Worm (Caenorhabditis elegans) whole organism, mixed stage, embryonic: ENCODE measurements around the gene C03A7.2.

Experiments
- M03D4.4 ChIP-seq: sonication (generic microtip); optimal IDR thresholded peaks from 2 replicates; lab custom pipeline; 2017; ENCODE audit warnings: mild to moderate bottlenecking, missing genetic modification characterization, missing compliant biosample characterization
- bed-3 ChIP-seq: fragments of 200-800 bp; sonication (Bioruptor generic); optimal IDR thresholded peaks from 3 replicates; lab custom pipeline; 2018; ENCODE audit warnings: mild to moderate bottlenecking, missing genetic modification characterization, moderate library complexity, missing compliant biosample characterization
- blmp-1 ChIP-seq: fragments of 150-350 bp; optimal IDR thresholded peaks from 2 replicates; lab custom pipeline; 2014; ENCODE audit warnings: missing biosample characterization, missing genetic modification characterization
- ceh-39 ChIP-seq: fragments of 150-350 bp; optimal IDR thresholded peaks from 2 replicates; lab custom pipeline; 2014; ENCODE audit warnings: missing biosample characterization, missing genetic modification characterization
- ceh-43 ChIP-seq: fragments of 200-800 bp; sonication (Bioruptor generic); optimal IDR thresholded peaks from 2 replicates; lab custom pipeline; 2018; ENCODE audit warnings: mild to moderate bottlenecking, missing genetic modification characterization, moderate library complexity, missing compliant biosample characterization
- ceh-83 ChIP-seq: fragments of 200-800 bp; sonication (Bioruptor generic); optimal IDR thresholded peaks from 2 replicates; lab custom pipeline; 2018; ENCODE audit warnings: mild to moderate bottlenecking, missing genetic modification characterization, missing compliant biosample characterization
- ces-1 ChIP-seq: fragments of 150-350 bp; optimal IDR thresholded peaks from 2 replicates; lab custom pipeline; 2014; ENCODE audit warnings: missing biosample characterization, missing genetic modification reagents, missing genetic modification characterization
- cnd-1 ChIP-seq: fragments of 200-800 bp; sonication (Bioruptor generic); optimal IDR thresholded peaks from 2 replicates; lab custom pipeline; 2018; ENCODE audit warnings: mild to moderate bottlenecking, missing genetic modification characterization, missing compliant biosample characterization
- drap-1 ChIP-seq: fragments of 200-800 bp; sonication (Bioruptor generic); optimal IDR thresholded peaks from 3 replicates; lab custom pipeline; 2018; ENCODE audit warnings: mild to moderate bottlenecking, missing genetic modification characterization, missing compliant biosample characterization
- elt-1 ChIP-seq: sonication (generic microtip); optimal IDR thresholded peaks from 2 replicates; lab custom pipeline; 2017; ENCODE audit warnings: missing genetic modification characterization, mild to moderate bottlenecking, missing compliant biosample characterization, antibody characterized with exemption, moderate library complexity, borderline replicate concordance; ENCODE audit not compliant: insufficient read depth
- elt-3 ChIP-seq: fragments of 150-350 bp; optimal IDR thresholded peaks from 2 replicates; lab custom pipeline; 2014; ENCODE audit warnings: missing biosample characterization, missing genetic modification characterization
- flh-1 ChIP-seq: fragments of 200-800 bp; sonication (Bioruptor generic); optimal IDR thresholded peaks from 2 replicates; lab custom pipeline; 2018; ENCODE audit warnings: mild to moderate bottlenecking, missing genetic modification characterization, moderate library complexity, missing compliant biosample characterization
- ham-2 ChIP-seq: fragments of 200-800 bp; sonication (Bioruptor generic); optimal IDR thresholded peaks from 2 replicates; lab custom pipeline; 2018; ENCODE audit warnings: mild to moderate bottlenecking, missing genetic modification characterization, missing compliant biosample characterization
- hlh-1 ChIP-seq: fragments of 150-350 bp; optimal IDR thresholded peaks from 2 replicates; lab custom pipeline; 2014; ENCODE audit warnings: missing biosample characterization, missing genetic modification reagents, missing genetic modification characterization
- lin-13 ChIP-seq: fragments of 150-350 bp; optimal IDR thresholded peaks from 2 replicates; lab custom pipeline; 2014; ENCODE audit warnings: missing biosample characterization, missing genetic modification characterization
- lsy-2 ChIP-seq: fragments of 150-350 bp; optimal IDR thresholded peaks from 2 replicates; lab custom pipeline; 2014; ENCODE audit warnings: missing biosample characterization, missing genetic modification characterization
- mab-5 ChIP-seq: fragments of 150-350 bp; optimal IDR thresholded peaks from 2 replicates; lab custom pipeline; 2014; ENCODE audit warnings: missing biosample characterization, missing genetic modification characterization
- mep-1 ChIP-seq: fragments of 150-350 bp; optimal IDR thresholded peaks from 2 replicates; lab custom pipeline; 2017; ENCODE audit warnings: missing biosample characterization, missing genetic modification reagents, missing genetic modification characterization, inconsistent platforms
- mls-2 ChIP-seq: sonication (generic microtip); optimal IDR thresholded peaks from 2 replicates; lab custom pipeline; 2016; ENCODE audit warnings: mild to moderate bottlenecking, missing genetic modification characterization, moderate library complexity, missing compliant biosample characterization
- nhr-12 ChIP-seq: fragments of 150-350 bp; optimal IDR thresholded peaks from 2 replicates; lab custom pipeline; 2014; ENCODE audit warnings: missing biosample characterization, missing genetic modification characterization
- nhr-237 ChIP-seq: fragments of 150-350 bp; optimal IDR thresholded peaks from 2 replicates; lab custom pipeline; 2014; ENCODE audit warnings: missing biosample characterization, missing genetic modification characterization
- nhr-28 ChIP-seq: fragments of 150-350 bp; optimal IDR thresholded peaks from 2 replicates; lab custom pipeline; 2014; ENCODE audit warnings: missing biosample characterization, missing genetic modification characterization
- nhr-76 ChIP-seq: sonication (generic microtip); optimal IDR thresholded peaks from 2 replicates; lab custom pipeline; 2017; ENCODE audit warnings: missing biosample characterization, missing genetic modification characterization
- pha-4 ChIP-seq: fragments of 150-350 bp; optimal IDR thresholded peaks from 2 replicates; lab custom pipeline; 2018; ENCODE audit warnings: missing biosample characterization, missing genetic modification reagents, missing genetic modification characterization
- sem-2 ChIP-seq: fragments of 200-800 bp; sonication (Bioruptor generic); optimal IDR thresholded peaks from 2 replicates; lab custom pipeline; 2018; ENCODE audit warnings: mild to moderate bottlenecking, missing genetic modification characterization, missing compliant biosample characterization
- snpc-4 ChIP-seq: fragments of 150-350 bp; optimal IDR thresholded peaks from 2 replicates; lab custom pipeline; 2014; ENCODE audit warnings: missing biosample characterization, missing genetic modification characterization
- unc-120 ChIP-seq: sonication (generic microtip); optimal IDR thresholded peaks from 2 replicates; lab custom pipeline; 2017; ENCODE audit warnings: missing genetic modification characterization, missing compliant biosample characterization; ENCODE audit not compliant: poor library complexity, severe bottlenecking
- unc-39 ChIP-seq: fragments of 150-350 bp; optimal IDR thresholded peaks from 2 replicates; lab custom pipeline; 2014; ENCODE audit warnings: missing biosample characterization, missing genetic modification characterization
- zip-8 ChIP-seq: fragments of 150-350 bp; optimal IDR thresholded peaks from 2 replicates; lab custom pipeline; 2014; ENCODE audit warnings: missing biosample characterization, missing genetic modification characterization
- ztf-11 ChIP-seq: fragments of 150-350 bp; optimal IDR thresholded peaks from 2 replicates; lab custom pipeline; 2014; ENCODE audit warnings: missing biosample characterization, missing genetic modification characterization

C03A7.2 gene

DNA sequence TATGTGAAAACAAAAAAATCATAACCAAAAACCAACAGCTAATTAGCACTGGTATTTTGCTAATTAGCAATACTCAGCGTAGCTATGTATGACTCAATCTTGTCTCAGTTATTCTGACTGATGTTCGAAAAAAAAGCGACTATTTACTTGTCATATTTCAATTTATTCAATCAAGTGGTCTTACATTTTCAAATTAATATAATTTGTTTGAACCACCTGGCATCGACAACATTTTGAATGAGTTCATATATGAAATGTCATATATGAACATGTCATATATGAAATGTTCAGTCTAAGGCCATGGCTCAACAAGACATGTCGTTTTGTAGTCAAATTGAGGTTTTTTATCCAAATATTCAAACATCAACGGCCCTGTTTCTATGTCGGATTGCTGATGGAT is 16.3 kb upstream of the C03A7.2 start, which contains the start of gene srw-140:
srw-140 (plus strand) TSS at position 301 of the 400 bp plus-strand sequence.
- no peak for TF ChIP-seq ceh-39 (tag; lab: Kevin White, UChicago)
- no peak for TF ChIP-seq flh-1 (GFP tag; lab: Kevin White, UChicago)
- no peak for TF ChIP-seq hlh-1 (tag; lab: Kevin White, UChicago)
- no peak for TF ChIP-seq nhr-237 (tag; lab: Kevin White, UChicago)
- TF ChIP-seq nhr-76 (tag; lab: Kevin White, UChicago): no peak
- no peak for TF ChIP-seq ztf-11 (tag; lab: Kevin White, UChicago)
- no peak for TF ChIP-seq nhr-12 (tag; lab: Kevin White, UChicago)
- TF ChIP-seq sem-2 (GFP tag; lab: Kevin White, UChicago): no peak
- no peak for TF ChIP-seq cnd-1 (tag; lab: Kevin White, UChicago)
- TF ChIP-seq mab-5 (tag; lab: Kevin White, UChicago): no peak
- no peak for TF ChIP-seq lsy-2 (tag; lab: Kevin White, UChicago)
- TF ChIP-seq elt-3 (tag; lab: Kevin White, UChicago): no peak
- no peak for TF ChIP-seq bed-3 (GFP tag; lab: Kevin White, UChicago)
- TF ChIP-seq nhr-28: no peak
- TF ChIP-seq zip-8: no peak
- TF ChIP-seq unc-120 (tag; lab: Kevin White, UChicago): no peak
- no peak for TF ChIP-seq elt-1 (tag; lab: Kevin White, UChicago)
- TF ChIP-seq unc-39 (tag; lab: Kevin White, UChicago): no peak
- TF ChIP-seq lin-13 (tag; lab: Kevin White, UChicago): no peak
- no peak for TF ChIP-seq ceh-83

ce11 chrV:5169586-5169985 is 12.1 kb upstream of the C03A7.2 start, which contains the start of gene srt-64:
Gene srt-64, minus strand, starts transcription at chrV:5169686.
- TF ChIP-seq ceh-83 (no peak), ceh-39 (tag; lab: Kevin White, UChicago) (no peak), ceh-43 (GFP tag; lab: Kevin White, UChicago) (no peak), flh-1 (GFP tag; lab: Kevin White, UChicago) (no peak), ham-2 (GFP tag; lab: Kevin White, UChicago) (no peak), mab-5 (tag; lab: Kevin White, UChicago) (no peak), lin-13 (tag; lab: Kevin White, UChicago) (no peak), lsy-2 (tag; lab: Kevin White, UChicago) (no peak), nhr-237 (tag; lab: Kevin White, UChicago) (no peak), elt-3 (tag; lab: Kevin White, UChicago) (no peak), elt-1 (tag; lab: Kevin White, UChicago) (no peak), ztf-11 (tag; lab: Kevin White, UChicago) (no peak), mls-2 (no peak), cnd-1 (tag; lab: Kevin White, UChicago) (no peak), hlh-1 (tag; lab: Kevin White, UChicago) (no peak), snpc-4 (tag; lab: Kevin White, UChicago) (no peak), ces-1 (GFP tag; lab: Kevin White, UChicago) (no peak)

DNA sequence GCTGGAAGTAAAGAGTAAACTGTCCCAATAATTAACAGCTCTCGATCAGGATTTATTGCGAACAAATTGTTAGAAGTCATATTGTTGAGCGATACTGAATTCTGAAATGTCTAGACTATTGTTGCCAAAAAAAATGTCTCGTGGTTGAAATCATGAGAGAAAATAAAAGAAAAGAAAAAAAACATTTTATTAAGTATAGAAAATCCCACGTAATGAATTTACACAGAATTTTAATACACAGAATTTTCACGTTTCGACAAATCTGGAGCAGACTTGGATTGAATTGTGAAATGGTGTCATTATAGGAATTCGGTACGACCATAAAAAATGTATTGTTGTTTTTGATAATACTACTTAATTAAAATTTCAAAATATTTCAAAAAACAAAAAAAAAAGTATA is 8.9 kb upstream of the C03A7.2 start, which contains the start of gene srt-65:
srt-65 (minus strand) TSS at position 101 of the 400 bp plus-strand sequence.
- TF ChIP-seq blmp-1 (tag; lab: Kevin White, UChicago) (no peak), lin-13 (tag; lab: Kevin White, UChicago) (no peak), mls-2 (no peak), pha-4 (tag; lab: Kevin White, UChicago) (no peak), snpc-4 (tag; lab: Kevin White, UChicago) (no peak), drap-1 (GFP tag; lab: Kevin White, UChicago) (no peak), ztf-11 (tag; lab: Kevin White, UChicago) (no peak), M03D4.4 (no peak), cnd-1 (tag; lab: Kevin White, UChicago) (no peak), mep-1 (tag; lab: Kevin White, UChicago) (no peak), elt-3 (tag; lab: Kevin White, UChicago) (no peak), flh-1 (GFP tag; lab: Kevin White, UChicago) (no peak)

- TF ChIP-seq hlh-1 (tag; lab: Kevin White, UChicago) (no peak), lin-13 (tag; lab: Kevin White, UChicago) (no peak), flh-1 (GFP tag; lab: Kevin White, UChicago) (no peak)
Observed at ce11 chrV:5177209-5177608, 4.5 kb upstream of the C03A7.2 start, which contains the start of gene ugt-51. Gene ugt-51, minus strand, starts transcription at chrV:5177309.
